Fruit fly (Drosophila melanogaster) whole organism, adult: Measurements from ENCODE around the gene CG31068.

Experiments
- CG33017 ChIP-seq: fragments of 200-800 bp; sonication (Bioruptor generic); optimal IDR thresholded peaks from 2 replicates; lab custom pipeline; 2018; ENCODE audit warnings: missing biosample characterization, mild to moderate bottlenecking, missing genetic modification characterization, moderate library complexity
- CG5204 ChIP-seq: fragments of 200-800 bp; sonication (Bioruptor generic); optimal IDR thresholded peaks from 2 replicates; lab custom pipeline; 2016; ENCODE audit warnings: missing biosample characterization, missing genetic modification characterization
- Mnt ChIP-seq: fragments of 200-800 bp; sonication (Bioruptor generic); optimal IDR thresholded peaks from 2 replicates; lab custom pipeline; 2016; ENCODE audit warnings: missing biosample characterization, mild to moderate bottlenecking, missing genetic modification characterization
- cnc ChIP-seq, 2 experiments: fragments of >200 bp; optimal IDR thresholded peaks; 2 replicates each; lab custom pipeline; 2017
- tj ChIP-seq: fragments of 200-800 bp; sonication (Bioruptor generic); optimal IDR thresholded peaks from 3 replicates; lab custom pipeline; 2017; ENCODE audit warnings: missing biosample characterization, mild to moderate bottlenecking, missing genetic modification characterization, moderate library complexity
- toe ChIP-seq: fragments of 200-800 bp; sonication (Bioruptor generic); optimal IDR thresholded peaks from 2 replicates; lab custom pipeline; 2016; ENCODE audit warnings: missing biosample characterization, missing genetic modification characterization

DNA sequence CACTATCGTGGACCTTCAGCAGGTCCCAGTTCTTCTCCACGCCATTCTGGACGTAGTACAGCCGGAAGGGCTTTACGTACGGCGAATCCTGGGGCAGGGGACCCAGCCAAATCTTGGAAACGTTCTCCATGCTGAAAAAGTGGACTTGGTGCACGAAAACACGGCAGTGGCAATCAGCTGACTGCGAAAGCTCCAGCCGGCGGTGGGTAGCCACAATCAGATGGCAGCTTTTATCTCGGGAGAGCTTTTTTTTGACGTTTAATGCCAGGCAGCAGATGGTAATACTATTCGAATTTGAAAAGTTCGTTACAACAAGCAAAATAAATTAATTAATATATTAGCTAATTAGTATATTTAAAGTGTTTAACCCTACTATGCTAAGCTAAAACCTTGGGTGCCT is 5.2 kb upstream of the CG31068 start, which contains the start of gene CG42813:
- TF ChIP-seq CG33017 (tag; lab: Kevin White, UChicago) (no peak), cnc (optimal IDR thresholded peaks at IDR 0.05; lab: Kevin White, UChicago) (no peak), Mnt (GFP tag; lab: Kevin White, UChicago) (no peak), toe (GFP tag; lab: Kevin White, UChicago) (no peak), tj (no peak), CG5204 (GFP tag; lab: Kevin White, UChicago) (no peak)
